Fruit fly (Drosophila melanogaster) whole organism, adult: Measurements from ENCODE around the gene CG11378.

Experiments
- CG11617 ChIP-seq: fragments of 200-800 bp; sonication (Bioruptor generic); optimal IDR thresholded peaks from 2 replicates; lab custom pipeline; 2017; ENCODE audit warnings: mild to moderate bottlenecking, missing biosample characterization, missing genetic modification reagents, missing genetic modification characterization
- CG12768 ChIP-seq: fragments of 200-800 bp; sonication (Bioruptor generic); optimal IDR thresholded peaks from 2 replicates; lab custom pipeline; 2017; ENCODE audit warnings: missing biosample characterization, missing genetic modification characterization, mild to moderate bottlenecking, moderate library complexity, missing genetic modification reagents
- CG1620 ChIP-seq: fragments of 200-800 bp; sonication (Bioruptor generic); optimal IDR thresholded peaks from 2 replicates; lab custom pipeline; 2016; ENCODE audit warnings: missing biosample characterization, missing genetic modification characterization
- CG33017 ChIP-seq: fragments of 200-800 bp; sonication (Bioruptor generic); optimal IDR thresholded peaks from 2 replicates; lab custom pipeline; 2018; ENCODE audit warnings: missing biosample characterization, mild to moderate bottlenecking, missing genetic modification characterization, moderate library complexity
- CG5204 ChIP-seq: fragments of 200-800 bp; sonication (Bioruptor generic); optimal IDR thresholded peaks from 2 replicates; lab custom pipeline; 2016; ENCODE audit warnings: missing biosample characterization, missing genetic modification characterization
- CG7045 ChIP-seq: fragments of 200-800 bp; sonication (Bioruptor generic); optimal IDR thresholded peaks from 2 replicates; lab custom pipeline; 2017; ENCODE audit warnings: missing biosample characterization, mild to moderate bottlenecking, missing genetic modification characterization
- CG7101 ChIP-seq: fragments of 200-800 bp; sonication (Bioruptor generic); optimal IDR thresholded peaks from 2 replicates; lab custom pipeline; 2018; ENCODE audit warnings: missing biosample characterization, mild to moderate bottlenecking, missing genetic modification characterization, moderate library complexity
- Clk ChIP-seq: fragments of 200-800 bp; sonication (Bioruptor generic); optimal IDR thresholded peaks from 2 replicates; lab custom pipeline; 2017; ENCODE audit warnings: missing biosample characterization, missing genetic modification characterization
- Hr96 ChIP-seq: fragments of 200-800 bp; sonication (Bioruptor generic); optimal IDR thresholded peaks from 2 replicates; lab custom pipeline; 2016; ENCODE audit warnings: missing biosample characterization, missing genetic modification characterization
- cic ChIP-seq: fragments of 200-800 bp; sonication (Bioruptor generic); optimal IDR thresholded peaks from 2 replicates; lab custom pipeline; 2017; ENCODE audit warnings: missing biosample characterization, mild to moderate bottlenecking, missing genetic modification characterization, moderate library complexity
- cnc ChIP-seq, 2 experiments: fragments of >200 bp; optimal IDR thresholded peaks; 2 replicates each; lab custom pipeline; 2017
- kay ChIP-seq: fragments of 200-800 bp; sonication (Bioruptor generic); peaks from one replicate; lab custom pipeline; 2016; ENCODE audit warnings: missing biosample characterization, missing genetic modification characterization, borderline replicate concordance
- ovo ChIP-seq: fragments of 200-800 bp; sonication (Bioruptor generic); optimal IDR thresholded peaks from 2 replicates; lab custom pipeline; 2016; ENCODE audit warnings: missing biosample characterization, missing genetic modification characterization
- toe ChIP-seq: fragments of 200-800 bp; sonication (Bioruptor generic); optimal IDR thresholded peaks from 2 replicates; lab custom pipeline; 2016; ENCODE audit warnings: missing biosample characterization, missing genetic modification characterization

DNA sequence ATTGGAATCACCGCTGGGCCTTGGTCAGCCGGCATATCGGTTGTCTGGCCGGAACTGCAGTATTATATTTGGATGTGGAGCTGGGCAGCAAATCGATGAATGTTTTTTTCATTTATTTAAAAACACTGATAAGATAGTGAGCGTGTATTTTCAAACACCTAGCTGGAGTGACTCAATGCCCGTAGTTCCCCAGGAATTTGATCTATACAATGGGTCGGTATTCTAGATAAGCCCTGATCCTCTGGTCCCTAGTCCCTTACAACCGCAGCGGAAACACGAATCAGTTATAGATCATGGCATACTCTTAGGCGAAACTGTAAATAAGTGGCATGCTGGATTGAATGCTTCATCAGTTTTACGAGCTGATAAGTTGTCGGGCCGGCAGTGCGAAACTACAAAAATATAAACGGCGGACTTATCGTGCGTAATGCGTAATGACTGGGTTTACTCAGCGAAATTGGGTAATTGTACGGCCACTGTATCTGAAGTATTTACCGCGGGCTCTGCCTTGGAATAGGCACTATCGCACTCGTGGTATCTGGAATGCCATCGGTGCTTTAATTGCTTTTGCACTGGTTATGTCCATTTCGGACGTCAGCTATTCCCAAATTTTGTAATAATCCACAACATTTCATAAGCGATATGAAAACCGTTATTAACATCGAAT lies 2.3 kb downstream of the CG11378 start:
- no peak for TF ChIP-seq Hr96 (GFP tag; lab: Kevin White, UChicago)
- no peak for TF ChIP-seq CG1620 (GFP tag; lab: Kevin White, UChicago)
- TF ChIP-seq ovo (GFP tag; lab: Kevin White, UChicago): no peak
- TF ChIP-seq toe (GFP tag; lab: Kevin White, UChicago): no peak
- TF ChIP-seq CG12768 (GFP tag; lab: Kevin White, UChicago): no peak
- no peak for TF ChIP-seq cnc (optimal IDR thresholded peaks at IDR 0.05; lab: Kevin White, UChicago)
- TF ChIP-seq CG5204 (GFP tag; lab: Kevin White, UChicago): no peak
- no peak for TF ChIP-seq cic (GFP tag; lab: Kevin White, UChicago)
- no peak for TF ChIP-seq CG33017 (tag; lab: Kevin White, UChicago)
- TF ChIP-seq CG7045 (GFP tag; lab: Kevin White, UChicago): no peak
- TF ChIP-seq CG11617 (GFP tag; lab: Kevin White, UChicago): no peak
- no peak for TF ChIP-seq CG7101 (tag; lab: Kevin White, UChicago)
- TF ChIP-seq Clk (GFP tag; lab: Kevin White, UChicago): no peak
- TF ChIP-seq kay: peak; percentile 77
